Fruit fly (Drosophila melanogaster): ENCODE results near the gene Sbat.

Sbat gene

dm6 chr2L:2904316-2905050 lies 26.3 kb downstream of the Sbat start:
- peak; percentile 40 for TF ChIP-seq EcR (GFP tag; optimal IDR thresholded peaks at IDR 0.05)
- no peak for TF ChIP-seq gl (tag; optimal IDR thresholded peaks at IDR 0.05)

dm6 chr2L:2905051-2905446 lies 26.9 kb downstream of the Sbat start:
- TF ChIP-seq CG8159 (tag; optimal IDR thresholded peaks at IDR 0.05) (peak; percentile 72), CG15710 (tag; optimal IDR thresholded peaks at IDR 0.05) (peak; percentile 62), CG13204 (GFP tag; optimal IDR thresholded peaks at IDR 0.05) (no peak), CG12605 (GFP tag; IDR thresholded peaks at IDR 0.05) (no peak), CG4496 (GFP tag; IDR thresholded peaks at IDR 0.05) (peak; percentile 41; the same call in 2 of the 3 replicates), Pif1B (GFP tag; optimal IDR thresholded peaks at IDR 0.05) (peak; percentile 69), CG32121 (GFP tag; IDR thresholded peaks at IDR 0.05) (peak; percentile 73), CG8301 (tag; optimal IDR thresholded peaks at IDR 0.05) (peak; percentile 32), rn (GFP tag; IDR thresholded peaks at IDR 0.05) (peak; percentile 50), CG14655 (GFP tag; optimal IDR thresholded peaks at IDR 0.05) (peak; percentile 38), fd96Ca (GFP tag; IDR thresholded peaks at IDR 0.05) (no peak), Pif1A (GFP tag; optimal IDR thresholded peaks at IDR 0.05) (peak; percentile 48), Snoo (tag; optimal IDR thresholded peaks at IDR 0.05) (peak; percentile 71), gl (tag; optimal IDR thresholded peaks at IDR 0.05) (no peak), Ets98B (GFP tag; IDR thresholded peaks at IDR 0.05) (peak; percentile 51; the same call in 1 of the 2 replicates), CG10348 (GFP tag; IDR thresholded peaks at IDR 0.05) (no peak), CG17806 (tag; optimal IDR thresholded peaks at IDR 0.05) (peak; percentile 32), EcR (GFP tag; optimal IDR thresholded peaks at IDR 0.05) (no peak), D1 (tag; optimal IDR thresholded peaks at IDR 0.05) (peak; percentile 41), CG9948 (tag; optimal IDR thresholded peaks at IDR 0.05) (peak; percentile 38), CG34367 (tag; optimal IDR thresholded peaks at IDR 0.05) (peak; percentile 16)

- no peak for TF ChIP-seq Pif1B (GFP tag; optimal IDR thresholded peaks at IDR 0.05)
These were observed 28.0 kb downstream of the Sbat start for dm6 chr2L:2906122-2906521.

dm6 chr2L:2907776-2908175 lies 29.6 kb downstream of the Sbat start:
- TF ChIP-seq CG14655 (GFP tag; optimal IDR thresholded peaks at IDR 0.05) (no peak), CG12605 (GFP tag; IDR thresholded peaks at IDR 0.05) (no peak), Pif1A (GFP tag; optimal IDR thresholded peaks at IDR 0.05) (no peak), D1 (tag; optimal IDR thresholded peaks at IDR 0.05) (no peak), fd96Ca (GFP tag; IDR thresholded peaks at IDR 0.05) (0 out of 3 replicates have a peak, but pooled peaks have one; percentile 36), gl (tag; optimal IDR thresholded peaks at IDR 0.05) (no peak), rn (GFP tag; IDR thresholded peaks at IDR 0.05) (no peak), CG10348 (GFP tag; IDR thresholded peaks at IDR 0.05) (no peak), Snoo (tag; optimal IDR thresholded peaks at IDR 0.05) (no peak)

dm6 chr2L:2908440-2909154 lies 30.5 kb downstream of the Sbat start:
- no peak for TF ChIP-seq CG14655 (GFP tag; optimal IDR thresholded peaks at IDR 0.05)
- TF ChIP-seq CG34367 (tag; optimal IDR thresholded peaks at IDR 0.05): no peak
- no peak for TF ChIP-seq CG32121 (GFP tag; IDR thresholded peaks at IDR 0.05)
- TF ChIP-seq rn (GFP tag; IDR thresholded peaks at IDR 0.05): no peak
- no peak for TF ChIP-seq fd96Ca (GFP tag; IDR thresholded peaks at IDR 0.05)
- no peak for TF ChIP-seq Pif1A (GFP tag; optimal IDR thresholded peaks at IDR 0.05)
- TF ChIP-seq CG8301 (tag; optimal IDR thresholded peaks at IDR 0.05): no peak
- TF ChIP-seq CG10348 (GFP tag; IDR thresholded peaks at IDR 0.05): no peak
- TF ChIP-seq EcR (GFP tag; optimal IDR thresholded peaks at IDR 0.05): peak; percentile 96
- peak; percentile 30 for TF ChIP-seq CG13204 (GFP tag; optimal IDR thresholded peaks at IDR 0.05)
- TF ChIP-seq CG17806 (tag; optimal IDR thresholded peaks at IDR 0.05): no peak
- no peak for TF ChIP-seq Pif1B (GFP tag; optimal IDR thresholded peaks at IDR 0.05)
- TF ChIP-seq CG8159 (tag; optimal IDR thresholded peaks at IDR 0.05): peak; percentile 13
- no peak for TF ChIP-seq gl (tag; optimal IDR thresholded peaks at IDR 0.05)
- no peak for TF ChIP-seq Ets98B (GFP tag; IDR thresholded peaks at IDR 0.05)
- peak; percentile 6 for TF ChIP-seq CG15710 (tag; optimal IDR thresholded peaks at IDR 0.05)
- TF ChIP-seq CG12605 (GFP tag; IDR thresholded peaks at IDR 0.05): no peak
- no peak for TF ChIP-seq CG9948 (tag; optimal IDR thresholded peaks at IDR 0.05)
- TF ChIP-seq CG4496 (GFP tag; IDR thresholded peaks at IDR 0.05): peak; percentile 70; the same call in 2 of the 3 replicates
- TF ChIP-seq D1 (tag; optimal IDR thresholded peaks at IDR 0.05): no peak
- no peak for TF ChIP-seq Snoo (tag; optimal IDR thresholded peaks at IDR 0.05)

- TF ChIP-seq CG34367 (tag; optimal IDR thresholded peaks at IDR 0.05) (no peak), CG15710 (tag; optimal IDR thresholded peaks at IDR 0.05) (no peak), EcR (GFP tag; optimal IDR thresholded peaks at IDR 0.05) (no peak), CG32121 (GFP tag; IDR thresholded peaks at IDR 0.05) (no peak), fd96Ca (GFP tag; IDR thresholded peaks at IDR 0.05) (no peak), Pif1B (GFP tag; optimal IDR thresholded peaks at IDR 0.05) (no peak), CG9948 (tag; optimal IDR thresholded peaks at IDR 0.05) (no peak), CG14655 (GFP tag; optimal IDR thresholded peaks at IDR 0.05) (no peak), gl (tag; optimal IDR thresholded peaks at IDR 0.05) (no peak)
These were observed 31.4 kb downstream of the Sbat start for dm6 chr2L:2909495-2909894.
